Fruit fly (Drosophila melanogaster): Measurements from ENCODE around the gene EndoU.

Gene EndoU

DNA sequence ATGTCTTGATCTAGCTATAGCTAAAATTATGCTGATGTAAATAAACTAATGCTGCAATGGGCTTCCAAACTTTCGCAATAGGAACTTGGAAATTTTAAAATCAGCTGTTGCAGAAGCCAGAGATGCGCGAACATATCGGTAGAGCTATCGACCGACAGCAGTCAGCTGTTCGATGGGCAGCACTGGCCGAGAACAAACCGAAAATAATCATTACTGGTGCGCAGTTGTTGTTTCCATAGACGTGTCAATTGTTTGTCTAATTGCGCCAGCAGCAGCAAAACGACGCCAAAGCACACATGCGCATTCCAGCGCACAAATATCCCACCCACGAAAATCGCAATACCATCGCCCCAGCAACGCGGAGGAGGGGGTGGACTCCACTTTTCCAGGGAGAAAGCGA lies 26.8 kb downstream of the EndoU start, which contains the start of gene Sap47 (continued):
- TF ChIP-seq ttk (GFP tag; IDR thresholded peaks at IDR 0.05) (no peak), NFAT (GFP tag; IDR thresholded peaks at IDR 0.05) (no peak), Dll (GFP tag; IDR thresholded peaks at IDR 0.05; ENCODE audit: partially characterized antibody) (peak; percentile 84), CG13424 (tag; optimal IDR thresholded peaks at IDR 0.05) (peak; percentile 14), Bgb (GFP tag; IDR thresholded peaks at IDR 0.05; ENCODE audit: partially characterized antibody) (peak; percentile 91), hth (optimal IDR thresholded peaks at IDR 0.05) (no peak), tx (GFP tag; optimal IDR thresholded peaks at IDR 0.05) (no peak), B-H2 (GFP tag; optimal IDR thresholded peaks at IDR 0.05) (peak; percentile 41), CG2199 (GFP tag; IDR thresholded peaks at IDR 0.05) (0 out of 3 replicates have a peak, but pooled peaks have one; percentile 11), gsb (GFP tag; IDR thresholded peaks at IDR 0.05) (peak; percentile 42; the same call in 1 of the 2 replicates), Elba2 (GFP tag; optimal IDR thresholded peaks at IDR 0.05) (peak; percentile 67), pzg (GFP tag; optimal IDR thresholded peaks at IDR 0.05) (peak; percentile 80), CG15514 (GFP tag; optimal IDR thresholded peaks at IDR 0.05) (peak; percentile 48), so (GFP tag; IDR thresholded peaks at IDR 0.05) (peak; percentile 18; the same call in 1 of the 3 replicates), dpn (GFP tag; optimal IDR thresholded peaks at IDR 0.05) (peak in 1 of 2 experiments; percentile 1), Rfx (GFP tag; IDR thresholded peaks at IDR 0.05) (peak; percentile 52; the same call in 1 of the 2 replicates), bbx (GFP tag; IDR thresholded peaks at IDR 0.05; ENCODE audit: partially characterized antibody) (peak; percentile 85), CG34422 (GFP tag; IDR thresholded peaks at IDR 0.05) (peak; percentile 66; the same call in 1 of the 3 replicates), wor (GFP tag; IDR thresholded peaks at IDR 0.05) (no peak), Adf1 (GFP tag; IDR thresholded peaks at IDR 0.05) (peak; percentile 39; the same call in 1 of the 2 replicates), HLH3B (GFP tag; IDR thresholded peaks at IDR 0.05) (no peak), CG13624 (GFP tag; optimal IDR thresholded peaks at IDR 0.05) (peak; percentile 81), CG3995 (GFP tag; optimal IDR thresholded peaks at IDR 0.05) (peak; percentile 56), MESR4 (GFP tag; optimal IDR thresholded peaks at IDR 0.05) (peak; percentile 66), E2f2 (GFP tag; IDR thresholded peaks at IDR 0.05) (peak; percentile 71), CG10543 (GFP tag; optimal IDR thresholded peaks at IDR 0.05) (peak; percentile 7), vvl (GFP tag; IDR thresholded peaks at IDR 0.05) (peak; percentile 40; the same call in 1 of the 2 replicates), CG1529 (GFP tag; optimal IDR thresholded peaks at IDR 0.05) (no peak), bsh (GFP tag; optimal IDR thresholded peaks at IDR 0.05) (no peak), CG2712 (tag; optimal IDR thresholded peaks at IDR 0.05) (no peak), CG15601 (tag; optimal IDR thresholded peaks at IDR 0.05) (no peak), scrt (GFP tag; optimal IDR thresholded peaks at IDR 0.05) (peak; percentile 10), CG2202 (tag; optimal IDR thresholded peaks at IDR 0.05) (no peak), CG12104 (GFP tag; optimal IDR thresholded peaks at IDR 0.05) (no peak), Hmr (GFP tag; optimal IDR thresholded peaks at IDR 0.05) (peak; percentile 26), sug (tag; optimal IDR thresholded peaks at IDR 0.05) (peak; percentile 31), Myb (GFP tag; optimal IDR thresholded peaks at IDR 0.05) (peak; percentile 43), CG11695 (GFP tag; IDR thresholded peaks at IDR 0.05) (peak; percentile 32; the same call in 1 of the 3 replicates), CG12071 (GFP tag; optimal IDR thresholded peaks at IDR 0.05) (peak; percentile 25), mam (GFP tag; optimal IDR thresholded peaks at IDR 0.05) (no peak), CG3847 (GFP tag; IDR thresholded peaks at IDR 0.05) (peak; percentile 22; the same call in 1 of the 2 replicates), Hr39 (optimal IDR thresholded peaks at IDR 0.05) (no peak), cato (GFP tag; optimal IDR thresholded peaks at IDR 0.05; ENCODE audit: borderline replicate concordance) (no peak), CG7963 (GFP tag; IDR thresholded peaks at IDR 0.05; ENCODE audit: partially characterized antibody) (peak; percentile 68; the same call in 2 of the 3 replicates), amos (GFP tag; IDR thresholded peaks at IDR 0.05; ENCODE audit: partially characterized antibody) (peak; percentile 88), CG1603 (tag; optimal IDR thresholded peaks at IDR 0.05) (peak; percentile 53), twi (tag; optimal IDR thresholded peaks at IDR 0.05) (peak; percentile 2), HmgD (GFP tag; optimal IDR thresholded peaks at IDR 0.05) (peak; percentile 13), gsb-n (tag; optimal IDR thresholded peaks at IDR 0.05) (no peak), Trl (optimal IDR thresholded peaks at IDR 0.05) (peak in 1 of 2 experiments; percentile 19), Trl (GFP tag; optimal IDR thresholded peaks at IDR 0.05) (no peak)
